Fruit fly (Drosophila melanogaster) whole organism, embryonic: ENCODE results near the gene Ugt37C2.

Experiments used
- BEAF-32 ChIP-seq: fragments of 200-800 bp; sonication (Bioruptor generic); optimal IDR thresholded peaks from 3 replicates; lab custom pipeline; 2017; ENCODE audit warnings: missing biosample characterization, missing genetic modification characterization, mild to moderate bottlenecking, moderate library complexity, missing genetic modification reagents
- BtbVII ChIP-seq: fragments of 200-800 bp; sonication (Bioruptor generic); optimal IDR thresholded peaks from 3 replicates; lab custom pipeline; 2017; ENCODE audit warnings: missing biosample characterization, mild to moderate bottlenecking, missing genetic modification characterization
- CG10366 ChIP-seq: fragments of 200-800 bp; sonication (Bioruptor generic); IDR thresholded peaks from 2 replicates; pipeline ENCODE4 v1.3.6; 2022; ENCODE audit warnings: missing biosample characterization, missing genetic modification characterization
- CG12071 ChIP-seq: fragments of 200-800 bp; sonication (Bioruptor generic); optimal IDR thresholded peaks from 3 replicates; lab custom pipeline; 2018; ENCODE audit warnings: missing biosample characterization, mild to moderate bottlenecking, missing genetic modification characterization
- CG14014 ChIP-seq: fragments of 200-800 bp; sonication (Bioruptor generic); IDR thresholded peaks from 2 replicates; pipeline ENCODE4 v1.3.6; 2022; ENCODE audit warnings: missing biosample characterization, missing genetic modification characterization
- CG14050 ChIP-seq: fragments of 200-800 bp; sonication (Bioruptor generic); IDR thresholded peaks from 3 replicates; pipeline ENCODE4 v1.3.6; 2022; ENCODE audit warnings: missing biosample characterization, missing genetic modification characterization
- CG14965 ChIP-seq: fragments of 200-800 bp; sonication (Bioruptor generic); optimal IDR thresholded peaks from 2 replicates; lab custom pipeline; 2016; ENCODE audit warnings: missing biosample characterization, missing genetic modification characterization, borderline replicate concordance
- CG15514 ChIP-seq: fragments of 200-800 bp; sonication (Bioruptor generic); optimal IDR thresholded peaks from 3 replicates; lab custom pipeline; 2017; ENCODE audit warnings: missing biosample characterization, missing genetic modification characterization, mild to moderate bottlenecking, moderate library complexity, missing genetic modification reagents
- CG15601 ChIP-seq: fragments of 200-800 bp; sonication (Bioruptor generic); optimal IDR thresholded peaks from 3 replicates; lab custom pipeline; 2019; ENCODE audit warnings: missing biosample characterization, mild to moderate bottlenecking, missing genetic modification characterization, moderate library complexity
- CG16813 ChIP-seq: fragments of 200-800 bp; sonication (Bioruptor generic); IDR thresholded peaks from 3 replicates; pipeline ENCODE4 v1.3.6; 2022; ENCODE audit warnings: missing biosample characterization, missing genetic modification characterization; ENCODE audit not compliant: partially characterized antibody
- CG17186 ChIP-seq: fragments of 200-800 bp; sonication (Bioruptor generic); optimal IDR thresholded peaks from 3 replicates; lab custom pipeline; 2017; ENCODE audit warnings: missing biosample characterization, missing genetic modification reagents, missing genetic modification characterization
- CG31224 ChIP-seq: fragments of 200-800 bp; sonication (Bioruptor generic); IDR thresholded peaks from 2 replicates; pipeline ENCODE4 v1.3.6; 2022; ENCODE audit warnings: missing biosample characterization, missing genetic modification characterization
- CG33557 ChIP-seq: fragments of 200-800 bp; sonication (Bioruptor generic); optimal IDR thresholded peaks from 2 replicates; lab custom pipeline; 2019; ENCODE audit warnings: missing biosample characterization, mild to moderate bottlenecking, missing genetic modification characterization, moderate library complexity
- CG3726 ChIP-seq: fragments of 200-800 bp; sonication (Bioruptor generic); IDR thresholded peaks from 3 replicates; pipeline ENCODE4, ENCODE4 v1.3.6; 2022; ENCODE audit warnings: missing biosample characterization, missing genetic modification characterization
- CG4282 ChIP-seq: fragments of 200-800 bp; sonication (Bioruptor generic); optimal IDR thresholded peaks from 2 replicates; lab custom pipeline; 2016; ENCODE audit warnings: missing biosample characterization, missing genetic modification characterization
- CG4404 ChIP-seq: fragments of 200-800 bp; sonication (Bioruptor generic); IDR thresholded peaks from 2 replicates; pipeline ENCODE4 v1.3.6; 2022; ENCODE audit warnings: missing biosample characterization, missing genetic modification characterization
- CG4730 ChIP-seq: fragments of 200-800 bp; sonication (Bioruptor generic); IDR thresholded peaks from 2 replicates; pipeline ENCODE4 v1.3.6; 2022; ENCODE audit warnings: missing biosample characterization, missing genetic modification characterization
- CG6765 ChIP-seq: fragments of 200-800 bp; sonication (Bioruptor generic); optimal IDR thresholded peaks from 3 replicates; lab custom pipeline; 2017; ENCODE audit warnings: missing biosample characterization, mild to moderate bottlenecking, missing genetic modification characterization
- CG6813 ChIP-seq: fragments of 200-800 bp; sonication (Bioruptor generic); optimal IDR thresholded peaks from 2 replicates; lab custom pipeline; 2017; ENCODE audit warnings: missing biosample characterization, missing genetic modification characterization, mild to moderate bottlenecking, moderate library complexity, missing genetic modification reagents
- CG7357 ChIP-seq: fragments of 200-800 bp; sonication (Bioruptor generic); IDR thresholded peaks from 3 replicates; pipeline ENCODE4 v1.3.6; 2022; ENCODE audit warnings: missing biosample characterization, missing genetic modification characterization
- CG7786 ChIP-seq: fragments of 200-800 bp; sonication (Bioruptor generic); optimal IDR thresholded peaks from 2 replicates; lab custom pipeline; 2016; ENCODE audit warnings: missing biosample characterization, missing genetic modification characterization
- CG8924 ChIP-seq: fragments of 200-800 bp; optimal IDR thresholded peaks from 3 replicates; lab custom pipeline; 2019; ENCODE audit warnings: missing biosample characterization, mild to moderate bottlenecking, missing genetic modification characterization, moderate library complexity
- CG9876 ChIP-seq: fragments of 200-800 bp; sonication (Bioruptor generic); optimal IDR thresholded peaks from 2 replicates; lab custom pipeline; 2016; ENCODE audit warnings: missing biosample characterization, missing genetic modification characterization
- Chrac-16 ChIP-seq: fragments of 200-800 bp; sonication (Bioruptor generic); optimal IDR thresholded peaks from 3 replicates; lab custom pipeline; 2016; ENCODE audit warnings: missing biosample characterization, missing genetic modification characterization
- Doc3 ChIP-seq: fragments of 200-800 bp; sonication (Bioruptor generic); IDR thresholded peaks from 3 replicates; pipeline ENCODE4 v1.3.6; 2022; ENCODE audit warnings: missing biosample characterization, missing genetic modification characterization; ENCODE audit not compliant: partially characterized antibody
- Fer1 ChIP-seq: fragments of 200-800 bp; sonication (Bioruptor generic); optimal IDR thresholded peaks from 2 replicates; lab custom pipeline; 2017; ENCODE audit warnings: missing biosample characterization, mild to moderate bottlenecking, missing genetic modification characterization
- Fer2 ChIP-seq: fragments of 200-800 bp; sonication (Bioruptor generic); optimal IDR thresholded peaks from 2 replicates; lab custom pipeline; 2018; ENCODE audit warnings: missing biosample characterization, mild to moderate bottlenecking, missing genetic modification characterization, moderate library complexity
- Gug ChIP-seq: fragments of 200-800 bp; sonication (Bioruptor generic); IDR thresholded peaks from 4 replicates; pipeline ENCODE4 v1.3.6; 2022; ENCODE audit warnings: missing biosample characterization, missing genetic modification characterization
- HHEX ChIP-seq: fragments of 200-800 bp; sonication (Bioruptor generic); optimal IDR thresholded peaks from 3 replicates; lab custom pipeline; 2017; ENCODE audit warnings: missing biosample characterization, mild to moderate bottlenecking, missing genetic modification characterization, missing genetic modification reagents
- HLH54F ChIP-seq: fragments of 200-800 bp; sonication (Bioruptor generic); optimal IDR thresholded peaks from 3 replicates; lab custom pipeline; 2016; ENCODE audit warnings: missing biosample characterization, missing genetic modification characterization
- Hmr ChIP-seq: fragments of 200-800 bp; sonication (Bioruptor generic); optimal IDR thresholded peaks from 3 replicates; lab custom pipeline; 2017; ENCODE audit warnings: mild to moderate bottlenecking, missing biosample characterization, missing genetic modification reagents, missing genetic modification characterization
- Mad ChIP-seq: fragments of 200-800 bp; sonication (Bioruptor generic); optimal IDR thresholded peaks from 2 replicates; lab custom pipeline; 2016; ENCODE audit warnings: missing biosample characterization, missing genetic modification characterization
- Mrtf ChIP-seq: fragments of 200-800 bp; sonication (Bioruptor generic); IDR thresholded peaks from 3 replicates; pipeline ENCODE4 v1.3.6; 2022; ENCODE audit warnings: missing biosample characterization, missing genetic modification characterization
- Nf-YB ChIP-seq: fragments of 200-800 bp; sonication (Bioruptor generic); optimal IDR thresholded peaks from 3 replicates; lab custom pipeline; 2019; ENCODE audit warnings: missing biosample characterization, mild to moderate bottlenecking, missing genetic modification characterization, moderate library complexity
- Oli ChIP-seq: fragments of 200-800 bp; sonication (Bioruptor generic); optimal IDR thresholded peaks from 2 replicates; lab custom pipeline; 2018; ENCODE audit warnings: missing biosample characterization, mild to moderate bottlenecking, missing genetic modification characterization, moderate library complexity
- Tbp ChIP-seq: fragments of >200 bp; optimal IDR thresholded peaks from 2 replicates; lab custom pipeline; 2018; ENCODE audit warnings: missing biosample characterization, missing genetic modification characterization
- bowl ChIP-seq: fragments of 200-800 bp; sonication (Bioruptor generic); IDR thresholded peaks from 2 replicates; pipeline ENCODE4 v1.3.6; 2022; ENCODE audit warnings: missing biosample characterization, missing genetic modification characterization
- crol ChIP-seq: fragments of 200-800 bp; sonication (Bioruptor generic); IDR thresholded peaks from 2 replicates; pipeline ENCODE4 v1.3.6; 2022; ENCODE audit warnings: missing biosample characterization, missing genetic modification characterization
- emc ChIP-seq: fragments of 200-800 bp; sonication (Bioruptor generic); optimal IDR thresholded peaks from 2 replicates; lab custom pipeline; 2016; ENCODE audit warnings: missing biosample characterization, missing genetic modification characterization
- exex ChIP-seq: fragments of 200-800 bp; sonication (Bioruptor generic); optimal IDR thresholded peaks from 4 replicates; lab custom pipeline; 2018; ENCODE audit warnings: missing biosample characterization, mild to moderate bottlenecking, missing genetic modification characterization, moderate library complexity
- hbn ChIP-seq: fragments of 200-800 bp; sonication (Bioruptor generic); IDR thresholded peaks from 2 replicates; pipeline ENCODE4 v1.3.6; 2022; ENCODE audit warnings: missing biosample characterization, missing genetic modification characterization; ENCODE audit not compliant: partially characterized antibody
- lola ChIP-seq, 3 experiments: fragments of >200 bp in 2 of 3; fragments of 200-800 bp in 1 of 3; sonication (Bioruptor generic) in 1 of 3; optimal IDR thresholded peaks; 2 replicates each; lab custom pipeline; 2017 to 2019; ENCODE audit warnings: missing biosample characterization in 3 of 3, missing genetic modification characterization in 3 of 3, mild to moderate bottlenecking in 1 of 3, moderate library complexity in 1 of 3
- luna ChIP-seq: fragments of 200-800 bp; sonication (Bioruptor generic); optimal IDR thresholded peaks from 2 replicates; lab custom pipeline; 2016; ENCODE audit warnings: missing biosample characterization, missing genetic modification characterization
- nom ChIP-seq: fragments of 200-800 bp; sonication (Bioruptor generic); optimal IDR thresholded peaks from 2 replicates; lab custom pipeline; 2017; ENCODE audit warnings: missing biosample characterization, missing genetic modification characterization, mild to moderate bottlenecking, moderate library complexity, missing genetic modification reagents
- p53 ChIP-seq: fragments of 200-800 bp; sonication (Bioruptor generic); optimal IDR thresholded peaks from 2 replicates; lab custom pipeline; 2016; ENCODE audit warnings: missing biosample characterization, missing genetic modification characterization
- pfk ChIP-seq: fragments of 200-800 bp; sonication (Bioruptor generic); optimal IDR thresholded peaks from 2 replicates; lab custom pipeline; 2018; ENCODE audit warnings: missing biosample characterization, mild to moderate bottlenecking, missing genetic modification characterization, moderate library complexity
- pita ChIP-seq: fragments of 200-800 bp; sonication (Bioruptor generic); optimal IDR thresholded peaks from 2 replicates; lab custom pipeline; 2017; ENCODE audit warnings: missing biosample characterization, mild to moderate bottlenecking, missing genetic modification characterization
- schlank ChIP-seq: fragments of 200-800 bp; sonication (Bioruptor generic); optimal IDR thresholded peaks from 2 replicates; lab custom pipeline; 2018; ENCODE audit warnings: missing biosample characterization, mild to moderate bottlenecking, missing genetic modification characterization
- sima ChIP-seq: fragments of 200-800 bp; sonication (Bioruptor generic); optimal IDR thresholded peaks from 2 replicates; lab custom pipeline; 2016; ENCODE audit warnings: missing biosample characterization, missing genetic modification characterization
- sr ChIP-seq: fragments of 200-800 bp; sonication (Bioruptor generic); IDR thresholded peaks from 3 replicates; pipeline ENCODE4 v1.3.6; 2022; ENCODE audit warnings: missing biosample characterization, missing genetic modification characterization
- twi ChIP-seq: fragments of 200-800 bp; optimal IDR thresholded peaks from 2 replicates; lab custom pipeline; 2019; ENCODE audit warnings: missing biosample characterization, mild to moderate bottlenecking, missing genetic modification characterization, moderate library complexity

Ugt37C2 gene

DNA sequence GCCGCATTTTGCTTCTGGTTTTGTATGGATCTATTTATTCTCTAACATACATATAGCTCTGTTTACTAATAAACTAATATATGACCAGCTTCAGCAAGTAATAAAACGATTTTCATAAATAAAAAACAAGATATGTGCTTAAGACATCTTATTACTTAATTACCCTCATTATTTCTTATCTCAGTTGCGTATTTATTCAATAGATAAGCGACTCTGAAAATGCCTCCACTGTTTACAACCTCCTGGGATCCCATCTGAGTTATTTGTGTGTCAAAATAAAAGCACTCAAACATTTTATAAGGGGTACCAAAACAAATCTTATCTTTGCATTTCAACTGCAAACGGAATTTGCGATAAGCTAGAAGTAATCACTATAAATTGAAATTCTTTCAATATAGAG is 25.7 kb downstream of the Ugt37C2 start (continued):
- TF ChIP-seq Fer2 (tag; lab: Kevin White, UChicago), result peak; percentile 38
- no peak for TF ChIP-seq CG4282 (GFP tag; lab: Kevin White, UChicago)
- peak; percentile 7 for TF ChIP-seq Oli (tag; lab: Kevin White, UChicago)
- no peak for TF ChIP-seq CG10366 (GFP tag; lab: Robert Waterston, UW)
- no peak for TF ChIP-seq CG3726 (GFP tag; lab: Robert Waterston, UW)
- no peak for TF ChIP-seq HLH54F
- no peak for TF ChIP-seq CG9876 (GFP tag; lab: Kevin White, UChicago)
- peak; percentile 57 for TF ChIP-seq BtbVII (GFP tag; lab: Kevin White, UChicago)
- TF ChIP-seq Fer1 (GFP tag; lab: Kevin White, UChicago), result peak; percentile 54
- TF ChIP-seq CG12071 (GFP tag; lab: Kevin White, UChicago), result peak; percentile 28
- TF ChIP-seq CG14050, result no peak
- no peak for TF ChIP-seq CG4730 (GFP tag; lab: Robert Waterston, UW)
- TF ChIP-seq CG7786, result no peak
- TF ChIP-seq twi (tag; lab: Kevin White, UChicago), result no peak
- no peak for TF ChIP-seq CG17186 (GFP tag; lab: Kevin White, UChicago)
- no peak for TF ChIP-seq CG14965
- no peak for TF ChIP-seq Chrac-16 (GFP tag; lab: Kevin White, UChicago)
- peak; percentile 12 for TF ChIP-seq CG15601 (tag; lab: Kevin White, UChicago)
- no peak for TF ChIP-seq CG7357 (GFP tag; lab: Robert Waterston, UW)
- TF ChIP-seq CG14014, result peak; percentile 40; the same call in 1 of the 2 replicates
- peak; percentile 20 for TF ChIP-seq CG8924
- peak; percentile 97 for TF ChIP-seq exex (tag; lab: Kevin White, UChicago)
- TF ChIP-seq hbn (GFP tag; lab: Robert Waterston, UW), result no peak
- TF ChIP-seq CG16813, result no peak
- TF ChIP-seq sima (GFP tag; lab: Kevin White, UChicago), result no peak
- TF ChIP-seq bowl (GFP tag; lab: Robert Waterston, UW), result no peak
- TF ChIP-seq Nf-YB (GFP tag; lab: Kevin White, UChicago), result peak; percentile 36
- peak; percentile 27 for TF ChIP-seq CG6813 (GFP tag; lab: Kevin White, UChicago)
- TF ChIP-seq luna (GFP tag; lab: Kevin White, UChicago), result no peak
- no peak for TF ChIP-seq CG4404
- TF ChIP-seq crol, result no peak
- TF ChIP-seq Tbp (GFP tag; lab: Kevin White, UChicago), result no peak
- peak; percentile 16 for TF ChIP-seq pfk
- TF ChIP-seq sr, result no peak
- TF ChIP-seq p53 (GFP tag; lab: Kevin White, UChicago), result no peak
- no peak for TF ChIP-seq Doc3 (GFP tag; lab: Robert Waterston, UW)
- no peak for TF ChIP-seq Mad (GFP tag; lab: Kevin White, UChicago)
- no peak for TF ChIP-seq pita (GFP tag; lab: Kevin White, UChicago)
- TF ChIP-seq Gug (GFP tag; lab: Robert Waterston, UW), result no peak
- TF ChIP-seq CG6765 (GFP tag; lab: Kevin White, UChicago), result peak; percentile 51
- no peak for TF ChIP-seq nom (GFP tag; lab: Kevin White, UChicago)
- TF ChIP-seq BEAF-32, result no peak
- TF ChIP-seq CG33557 (GFP tag; lab: Kevin White, UChicago), result no peak
- no peak for TF ChIP-seq emc (GFP tag; lab: Kevin White, UChicago)
- peak; percentile 27 for TF ChIP-seq HHEX
- peak; percentile 32 for TF ChIP-seq CG15514 (GFP tag; lab: Kevin White, UChicago)
- no peak for TF ChIP-seq Mrtf (GFP tag; lab: Robert Waterston, UW)
- no peak for TF ChIP-seq lola (GFP tag; optimal IDR thresholded peaks at IDR 0.05; lab: Kevin White, UChicago)
- TF ChIP-seq CG31224 (GFP tag; lab: Robert Waterston, UW), result peak; percentile 89
- TF ChIP-seq Hmr (GFP tag; lab: Kevin White, UChicago), result peak; percentile 61
- peak; percentile 10 for TF ChIP-seq schlank (tag; lab: Kevin White, UChicago)
